Worm (Caenorhabditis elegans): ENCODE measurements around the gene F32E10.5.
"Not testable (repeated sequence)": the region's sequence is repeated elsewhere in the genome, so short reads cannot be mapped to it uniquely, and the experiment has no call there.

Gene F32E10.5

ce11 chrIV:7568593-7568992 lies 9.6 kb downstream of the F32E10.5 start, which contains the start of gene clec-180:
Gene clec-180 (plus strand): TSS chrIV:7568893.
- no peak for TF ChIP-seq hlh-12 (tag; optimal IDR thresholded peaks at IDR 0.05)
- no peak for TF ChIP-seq atf-7 (tag; optimal IDR thresholded peaks at IDR 0.05)
- no peak for TF ChIP-seq K11D2.4 (GFP tag; IDR thresholded peaks at IDR 0.05)
- no peak for TF ChIP-seq mxl-1 (tag; optimal IDR thresholded peaks at IDR 0.05)
- no peak for TF ChIP-seq madf-10 (tag; optimal IDR thresholded peaks at IDR 0.05)
- TF ChIP-seq ccch-3 (GFP tag; optimal IDR thresholded peaks at IDR 0.05) = no peak
- no peak for TF ChIP-seq ztf-6 (GFP tag; IDR thresholded peaks at IDR 0.05)
- no peak for TF ChIP-seq Y95B8A.8 (GFP tag; IDR thresholded peaks at IDR 0.05)
- no peak for TF ChIP-seq F55B11.4 (tag; optimal IDR thresholded peaks at IDR 0.05; ENCODE audit: borderline replicate concordance, insufficient read depth)
- TF ChIP-seq madf-6 (GFP tag; IDR thresholded peaks at IDR 0.05) = no peak
- no peak for TF ChIP-seq cebp-2 (GFP tag; IDR thresholded peaks at IDR 0.05)

ce11 chrIV:7567557-7568010 lies 10.6 kb downstream of the F32E10.5 start, which contains the start of gene F32E10.8:
Gene F32E10.8 (plus strand): TSS chrIV:7567607.
- no peak for TF ChIP-seq Y53F4B.3 (GFP tag; IDR thresholded peaks at IDR 0.05)
- no peak for TF ChIP-seq lin-26 (GFP tag; IDR thresholded peaks at IDR 0.05)
- no peak for TF ChIP-seq snpc-3.4 (tag; optimal IDR thresholded peaks at IDR 0.05)
- TF ChIP-seq nhr-90 (tag; optimal IDR thresholded peaks at IDR 0.05) = no peak
- no peak for TF ChIP-seq rec-8 (tag; optimal IDR thresholded peaks at IDR 0.05)
- no peak for TF ChIP-seq T07F8.4 (tag; optimal IDR thresholded peaks at IDR 0.05)
- TF ChIP-seq mcd-1 (GFP tag; IDR thresholded peaks at IDR 0.05) = no peak
- no peak for TF ChIP-seq gei-17 (GFP tag; optimal IDR thresholded peaks at IDR 0.05)
- no peak for TF ChIP-seq Y79H2A.3 (GFP tag; conservative IDR thresholded peaks at IDR 0.05)
- no peak for TF ChIP-seq aptf-2 (GFP tag; conservative IDR thresholded peaks at IDR 0.05)
- TF ChIP-seq nhr-27 (tag; optimal IDR thresholded peaks at IDR 0.05) = no peak
- TF ChIP-seq hsf-1 (GFP tag; IDR thresholded peaks at IDR 0.05) = no peak
- TF ChIP-seq him-1 (tag; optimal IDR thresholded peaks at IDR 0.05) = no peak
- no peak for TF ChIP-seq let-526 (GFP tag; IDR thresholded peaks at IDR 0.05)
- TF ChIP-seq lir-1 (GFP tag; conservative IDR thresholded peaks at IDR 0.05) = no peak
- TF ChIP-seq K11D2.4 (GFP tag; IDR thresholded peaks at IDR 0.05) = no peak

DNA sequence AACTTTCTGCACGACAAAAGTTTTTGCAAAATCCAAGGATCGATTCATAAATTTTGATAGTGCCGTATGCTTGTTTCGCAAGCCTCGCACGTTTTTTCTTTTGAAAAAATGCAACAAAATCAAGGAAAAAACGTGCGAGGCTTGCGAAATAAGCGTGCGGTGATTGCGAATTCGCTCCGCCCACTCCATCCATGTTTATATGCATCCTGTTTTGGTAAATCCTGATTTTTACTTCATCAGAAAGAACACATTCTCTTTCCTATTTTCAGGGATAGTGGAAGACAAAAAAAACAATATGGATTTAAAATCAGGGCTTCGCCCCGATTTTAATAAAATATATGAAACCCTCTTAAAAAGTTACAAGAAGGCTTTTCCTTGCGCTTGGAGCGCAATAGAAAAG lies 14.3 kb downstream of the F32E10.5 start, which contains the start of gene F32E10.9:
Gene F32E10.9 (minus strand): TSS at position 101 of the 400 bp plus-strand sequence.
- not testable (repeated sequence) for TF ChIP-seq sea-2 (GFP tag; IDR thresholded peaks at IDR 0.05); nfya-2 (GFP tag; IDR thresholded peaks at IDR 0.05); him-1 (tag; optimal IDR thresholded peaks at IDR 0.05)

- TF ChIP-seq madf-3 (GFP tag; IDR thresholded peaks at IDR 0.05) (peak; percentile 81), dox-1 (GFP tag; IDR thresholded peaks at IDR 0.05) (peak; percentile 28; the same call in 1 of the 2 replicates), Y79H2A.3 (GFP tag; conservative IDR thresholded peaks at IDR 0.05) (no peak), ama-1 (optimal IDR thresholded peaks at IDR 0.05) (no peak), ama-1 (GFP tag; optimal IDR thresholded peaks at IDR 0.05) (no peak), snpc-4 (GFP tag; optimal IDR thresholded peaks at IDR 0.05) (no peak), snpc-4 (tag; optimal IDR thresholded peaks at IDR 0.05) (peak in 1 of 4 experiments; percentile 63), ekl-4 (GFP tag; IDR thresholded peaks at IDR 0.05) (no peak), F23B12.7 (tag; optimal IDR thresholded peaks at IDR 0.05; ENCODE audit: insufficient read depth) (peak; percentile 78), egrh-3 (GFP tag; IDR thresholded peaks at IDR 0.05) (no peak), C06A6.2 (GFP tag; conservative IDR thresholded peaks at IDR 0.05) (no peak), Y67H2A.10 (GFP tag; conservative IDR thresholded peaks at IDR 0.05) (no peak), nhr-80 (tag; optimal IDR thresholded peaks at IDR 0.05) (peak; percentile 12), lin-54 (GFP tag; optimal IDR thresholded peaks at IDR 0.05) (no peak), ceh-100 (GFP tag; IDR thresholded peaks at IDR 0.05) (peak; percentile 56; the same call in 1 of the 2 replicates), cebp-1 (GFP tag; IDR thresholded peaks at IDR 0.05) (no peak), cebp-1 (tag; optimal IDR thresholded peaks at IDR 0.05) (peak; percentile 75), attf-3 (GFP tag; conservative IDR thresholded peaks at IDR 0.05) (no peak)
These were observed 16.5 kb downstream of the F32E10.5 start, which contains the start of gene ima-3 for ce11 chrIV:7561614-7562142. Gene ima-3 (minus strand): TSS chrIV:7561664.

Measured in whole organism, young adult.